Worm (Caenorhabditis elegans) whole organism, L4/young adult: Measurements from ENCODE around the gene mfsd-12.

Experiments
- W03F9.2 ChIP-seq: fragments of 150-350 bp; optimal IDR thresholded peaks from 2 replicates; lab custom pipeline; 2014; ENCODE audit warnings: missing biosample characterization, missing genetic modification characterization
- dao-5 ChIP-seq: sonication (generic microtip); optimal IDR thresholded peaks from 2 replicates; lab custom pipeline; 2016; ENCODE audit warnings: missing genotype, missing genetic modification characterization, moderate library complexity, missing compliant biosample characterization
- him-1 ChIP-seq: sonication (generic microtip); optimal IDR thresholded peaks from 2 replicates; lab custom pipeline; 2016; ENCODE audit warnings: missing genotype, missing genetic modification reagents, missing genetic modification characterization, missing compliant biosample characterization

DNA sequence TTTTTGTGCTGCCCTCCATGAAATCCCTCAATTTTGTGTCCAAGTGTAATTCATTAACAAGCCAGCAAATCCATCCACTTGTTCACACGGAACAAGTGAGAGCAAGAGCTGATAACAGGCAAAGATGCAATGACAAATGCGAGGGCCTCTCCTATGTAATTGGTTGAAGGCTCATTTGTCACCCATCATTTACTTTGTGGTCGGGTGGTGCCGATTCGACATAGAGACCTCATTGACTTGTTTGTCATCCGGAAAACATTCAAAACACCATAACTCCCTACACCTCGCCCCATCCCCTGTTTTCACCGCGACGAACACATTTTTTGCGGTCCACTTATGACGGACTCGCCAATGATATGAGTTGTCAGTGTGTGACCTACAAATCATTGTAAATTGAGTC is 16.5 kb upstream of the mfsd-12 start:
- TF ChIP-seq W03F9.2 (no peak), dao-5 (tag; lab: Kevin White, UChicago) (no peak), him-1 (tag; lab: Kevin White, UChicago) (no peak)
